Worm (Caenorhabditis elegans) whole organism, L1 larva: ENCODE data around the gene dyci-1.

Experiments used
- C04F5.9 ChIP-seq: sonication (generic microtip); optimal IDR thresholded peaks from 2 replicates; lab custom pipeline; 2016; ENCODE audit warnings: missing genetic modification characterization, missing compliant biosample characterization
- C16A3.4 ChIP-seq: fragments of 150-350 bp; optimal IDR thresholded peaks from 2 replicates; lab custom pipeline; 2014; ENCODE audit warnings: missing biosample characterization, missing genetic modification characterization
- F16B12.6 ChIP-seq: fragments of 150-350 bp; optimal IDR thresholded peaks from 2 replicates; lab custom pipeline; 2014; ENCODE audit warnings: missing biosample characterization, missing genetic modification characterization
- blmp-1 ChIP-seq: fragments of 150-350 bp; optimal IDR thresholded peaks from 2 replicates; lab custom pipeline; 2014; ENCODE audit warnings: missing biosample characterization, missing genetic modification characterization
- ceh-63 ChIP-seq: fragments of 200-800 bp; sonication (Bioruptor generic); optimal IDR thresholded peaks from 2 replicates; lab custom pipeline; 2018; ENCODE audit warnings: mild to moderate bottlenecking, missing genetic modification characterization, missing compliant biosample characterization
- ceh-8 ChIP-seq: fragments of 200-800 bp; sonication (Bioruptor generic); optimal IDR thresholded peaks from 2 replicates; lab custom pipeline; 2018; ENCODE audit warnings: mild to moderate bottlenecking, missing genetic modification characterization, moderate library complexity, missing compliant biosample characterization
- ceh-82 ChIP-seq, 3 experiments: fragments of 150-350 bp in 1 of 3; sonication (generic microtip) in 2 of 3; optimal IDR thresholded peaks; 2 replicates each; lab custom pipeline; 2014 to 2017; ENCODE audit warnings: missing biosample characterization in 3 of 3, missing genetic modification characterization in 3 of 3
- ceh-90 ChIP-seq: sonication (generic microtip); optimal IDR thresholded peaks from 2 replicates; lab custom pipeline; 2016; ENCODE audit warnings: missing genetic modification characterization, missing compliant biosample characterization
- dpl-1 ChIP-seq, 3 experiments: fragments of 150-350 bp in 2 of 3; sonication (generic microtip) in 1 of 3; optimal IDR thresholded peaks; 2 replicates each; lab custom pipeline; 2014 to 2017; ENCODE audit warnings: missing biosample characterization in 3 of 3, missing genetic modification characterization in 3 of 3, missing genetic modification reagents in 3 of 3
- dsc-1 ChIP-seq: sonication (generic microtip); optimal IDR thresholded peaks from 2 replicates; lab custom pipeline; 2016; ENCODE audit warnings: mild to moderate bottlenecking, missing genetic modification characterization, missing compliant biosample characterization
- efl-1 ChIP-seq, 4 experiments: fragments of 150-350 bp; optimal IDR thresholded peaks in 3 of 4; peaks in 1 of 4; 1 replicate in 1 of 4; 2 replicates in 3 of 4; lab custom pipeline; 2014; ENCODE audit warnings: missing biosample characterization in 2 of 4, missing genetic modification characterization in 2 of 4, missing genetic modification reagents in 2 of 4
- efl-3 ChIP-seq: fragments of 200-800 bp; sonication (Bioruptor generic); optimal IDR thresholded peaks from 2 replicates; lab custom pipeline; 2018; ENCODE audit warnings: mild to moderate bottlenecking, missing genetic modification characterization, missing compliant biosample characterization
- egl-13 ChIP-seq: sonication (generic microtip); optimal IDR thresholded peaks from 2 replicates; lab custom pipeline; 2016; ENCODE audit warnings: missing genotype, missing genetic modification reagents, missing genetic modification characterization, missing compliant biosample characterization
- elt-2 ChIP-seq: sonication (generic microtip); optimal IDR thresholded peaks from 2 replicates; lab custom pipeline; 2016; ENCODE audit warnings: missing genetic modification characterization, mild to moderate bottlenecking, inconsistent platforms, missing compliant biosample characterization, missing genetic modification reagents
- ets-5 ChIP-seq: fragments of 200-800 bp; sonication (Bioruptor generic); IDR thresholded peaks from 2 replicates; pipeline ENCODE4 v1.3.6; 2022; ENCODE audit warnings: missing genetic modification characterization, missing compliant biosample characterization
- fkh-8 ChIP-seq: sonication (generic microtip); optimal IDR thresholded peaks from 2 replicates; lab custom pipeline; 2016; ENCODE audit warnings: mild to moderate bottlenecking, missing genetic modification characterization, missing compliant biosample characterization
- fos-1 ChIP-seq: fragments of 150-350 bp; optimal IDR thresholded peaks from 2 replicates; lab custom pipeline; 2014; ENCODE audit warnings: missing biosample characterization, missing genetic modification characterization
- hlh-17 ChIP-seq: fragments of 200-800 bp; sonication (Bioruptor generic); optimal IDR thresholded peaks from 2 replicates; lab custom pipeline; 2018; ENCODE audit warnings: missing genetic modification characterization, mild to moderate bottlenecking, missing compliant biosample characterization, moderate library complexity, borderline replicate concordance
- hpl-2 ChIP-seq: fragments of 150-350 bp; optimal IDR thresholded peaks from 2 replicates; lab custom pipeline; 2014; ENCODE audit warnings: missing biosample characterization, missing genetic modification reagents, missing genetic modification characterization
- jun-1 ChIP-seq: fragments of 150-350 bp; optimal IDR thresholded peaks from 2 replicates; lab custom pipeline; 2014; ENCODE audit warnings: missing biosample characterization, missing genetic modification reagents, missing genetic modification characterization
- lin-14 ChIP-seq: fragments of 200-800 bp; sonication (Bioruptor generic); optimal IDR thresholded peaks from 2 replicates; lab custom pipeline; 2018; ENCODE audit warnings: mild to moderate bottlenecking, missing genetic modification characterization, moderate library complexity, missing compliant biosample characterization
- lin-35 ChIP-seq, 2 experiments: fragments of 150-350 bp; optimal IDR thresholded peaks; 2 replicates each; lab custom pipeline; 2014; ENCODE audit warnings: missing biosample characterization in 2 of 2, missing genetic modification characterization in 2 of 2, missing genetic modification reagents in 2 of 2
- lin-39 ChIP-seq: fragments of 150-350 bp; optimal IDR thresholded peaks from 2 replicates; lab custom pipeline; 2014; ENCODE audit warnings: missing biosample characterization, missing genetic modification reagents, missing genetic modification characterization
- lir-3 ChIP-seq: sonication (generic microtip); optimal IDR thresholded peaks from 2 replicates; lab custom pipeline; 2016; ENCODE audit warnings: mild to moderate bottlenecking, missing genetic modification characterization, moderate library complexity, missing compliant biosample characterization; ENCODE audit not compliant: poor library complexity
- lsy-2 ChIP-seq, 2 experiments: fragments of 150-350 bp; optimal IDR thresholded peaks; 2 replicates each; lab custom pipeline; 2014; ENCODE audit warnings: missing biosample characterization in 2 of 2, missing genetic modification characterization in 2 of 2
- mdl-1 ChIP-seq, 2 experiments: fragments of 150-350 bp; optimal IDR thresholded peaks; 2 replicates each; lab custom pipeline; 2014 to 2017; ENCODE audit warnings: missing biosample characterization in 2 of 2, missing genetic modification characterization in 2 of 2, inconsistent platforms in 1 of 2
- mef-2 ChIP-seq: fragments of 150-350 bp; optimal IDR thresholded peaks from 2 replicates; lab custom pipeline; 2014; ENCODE audit warnings: missing biosample characterization, missing genetic modification characterization
- mep-1 ChIP-seq: fragments of 150-350 bp; optimal IDR thresholded peaks from 2 replicates; lab custom pipeline; 2014; ENCODE audit warnings: missing biosample characterization, missing genetic modification characterization
- nhr-19 ChIP-seq: fragments of 200-800 bp; sonication (Bioruptor generic); conservative IDR thresholded peaks from 2 replicates; pipeline ENCODE4 v1.3.6; 2022; ENCODE audit warnings: missing genetic modification characterization, missing compliant biosample characterization
- nhr-20 ChIP-seq: sonication (generic microtip); optimal IDR thresholded peaks from 2 replicates; lab custom pipeline; 2016; ENCODE audit warnings: mild to moderate bottlenecking, missing genetic modification characterization, missing compliant biosample characterization
- nhr-47 ChIP-seq: sonication (generic microtip); optimal IDR thresholded peaks from 2 replicates; lab custom pipeline; 2016; ENCODE audit warnings: mild to moderate bottlenecking, missing genetic modification characterization, moderate library complexity, missing compliant biosample characterization
- nhr-71 ChIP-seq: sonication (generic microtip); optimal IDR thresholded peaks from 2 replicates; lab custom pipeline; 2016; ENCODE audit warnings: mild to moderate bottlenecking, missing genetic modification characterization, moderate library complexity, missing compliant biosample characterization
- nhr-77 ChIP-seq: fragments of 150-350 bp; optimal IDR thresholded peaks from 2 replicates; lab custom pipeline; 2014; ENCODE audit warnings: missing biosample characterization, missing genetic modification characterization
- nhr-84 ChIP-seq: sonication (generic microtip); optimal IDR thresholded peaks from 2 replicates; lab custom pipeline; 2017; ENCODE audit warnings: missing biosample characterization, missing genetic modification characterization
- pag-3 ChIP-seq: sonication (generic microtip); optimal IDR thresholded peaks from 2 replicates; lab custom pipeline; 2017; ENCODE audit warnings: missing genetic modification characterization, mild to moderate bottlenecking, missing compliant biosample characterization, antibody characterized with exemption, borderline replicate concordance; ENCODE audit not compliant: insufficient read depth
- pqm-1 ChIP-seq: sonication (generic microtip); optimal IDR thresholded peaks from 3 replicates; lab custom pipeline; 2017; ENCODE audit warnings: missing biosample characterization, missing genetic modification characterization
- skn-1 ChIP-seq: fragments of 150-350 bp; optimal IDR thresholded peaks from 2 replicates; lab custom pipeline; 2014; ENCODE audit warnings: missing biosample characterization, missing genetic modification characterization
- snu-23 ChIP-seq: sonication (generic microtip); optimal IDR thresholded peaks from 2 replicates; lab custom pipeline; 2016; ENCODE audit warnings: missing genetic modification characterization, missing compliant biosample characterization
- sox-4 ChIP-seq: sonication (generic microtip); optimal IDR thresholded peaks from 2 replicates; lab custom pipeline; 2016; ENCODE audit warnings: missing genetic modification characterization, missing compliant biosample characterization
- sup-37 ChIP-seq: fragments of 200-800 bp; sonication (Bioruptor generic); optimal IDR thresholded peaks from 2 replicates; lab custom pipeline; 2018; ENCODE audit warnings: mild to moderate bottlenecking, missing genetic modification characterization, missing compliant biosample characterization
- swsn-7 ChIP-seq: sonication (generic microtip); optimal IDR thresholded peaks from 2 replicates; lab custom pipeline; 2016; ENCODE audit warnings: missing genetic modification characterization, missing compliant biosample characterization
- tbx-2 ChIP-seq: sonication (generic microtip); optimal IDR thresholded peaks from 2 replicates; lab custom pipeline; 2016; ENCODE audit warnings: missing genetic modification characterization, missing compliant biosample characterization
- tlp-1 ChIP-seq: fragments of 150-350 bp; optimal IDR thresholded peaks from 2 replicates; lab custom pipeline; 2014; ENCODE audit warnings: missing biosample characterization, missing genetic modification characterization
- unc-86 ChIP-seq: sonication (generic microtip); optimal IDR thresholded peaks from 2 replicates; lab custom pipeline; 2016; ENCODE audit warnings: missing genetic modification characterization, missing compliant biosample characterization
- xbp-1 ChIP-seq: sonication (generic microtip); optimal IDR thresholded peaks from 2 replicates; lab custom pipeline; 2016; ENCODE audit warnings: missing genetic modification characterization, missing compliant biosample characterization
- zag-1 ChIP-seq: fragments of 150-350 bp; optimal IDR thresholded peaks from 2 replicates; lab custom pipeline; 2014; ENCODE audit warnings: missing biosample characterization, missing genetic modification characterization

dyci-1 gene

ce11 chrIV:6767240-6767639, 17.8 kb downstream of the dyci-1 start:
- TF ChIP-seq lin-14 (peak; percentile 87), C16A3.4 (peak; percentile 21), mef-2 (tag; lab: Kevin White, UChicago) (no peak), blmp-1 (tag; lab: Kevin White, UChicago) (peak; percentile 64), ets-5 (GFP tag; lab: Robert Waterston, UW) (0 out of 2 replicates have a peak, but pooled peaks have one; percentile 70), mdl-1 (tag; optimal IDR thresholded peaks at IDR 0.05; lab: Kevin White, UChicago) (peak in 1 of 2 experiments; percentile 39), swsn-7 (peak; percentile 57), xbp-1 (tag; lab: Kevin White, UChicago) (peak; percentile 16), snu-23 (GFP tag; lab: Kevin White, UChicago) (peak; percentile 61), efl-1 (optimal IDR thresholded peaks at IDR 0.05; lab: Kevin White, UChicago) (peak; percentile 52 to 58), efl-1 (GFP tag; optimal IDR thresholded peaks at IDR 0.05 in 1 of 2; lab: Kevin White, UChicago) (peak in 1 of 2 experiments; percentile 30), elt-2 (tag; lab: Kevin White, UChicago) (peak; percentile 28), dsc-1 (tag; lab: Kevin White, UChicago) (peak; percentile 16), fkh-8 (peak; percentile 71), nhr-71 (tag; lab: Kevin White, UChicago) (peak; percentile 75), nhr-20 (peak; percentile 19), lsy-2 (tag; optimal IDR thresholded peaks at IDR 0.05; lab: Kevin White, UChicago) (peak; percentile 59 to 74), tlp-1 (tag; lab: Kevin White, UChicago) (no peak), tbx-2 (tag; lab: Kevin White, UChicago) (peak; percentile 58), dpl-1 (GFP tag; optimal IDR thresholded peaks at IDR 0.05; lab: Kevin White, UChicago) (peak in 1 of 3 experiments; percentile 17), nhr-47 (tag; lab: Kevin White, UChicago) (peak; percentile 42), lin-35 (GFP tag; optimal IDR thresholded peaks at IDR 0.05; lab: Kevin White, UChicago) (peak; percentile 42 to 46), jun-1 (peak; percentile 33), C04F5.9 (tag; lab: Kevin White, UChicago) (no peak), ceh-82 (tag; optimal IDR thresholded peaks at IDR 0.05; lab: Kevin White, UChicago) (peak; percentile 18 to 75 (median 41)), ceh-90 (no peak), fos-1 (peak; percentile 25), lir-3 (tag; lab: Kevin White, UChicago) (peak; percentile 32), pag-3 (tag; lab: Kevin White, UChicago) (no peak), unc-86 (tag; lab: Kevin White, UChicago) (peak; percentile 52), egl-13 (tag; lab: Kevin White, UChicago) (peak; percentile 50), efl-3 (GFP tag; lab: Kevin White, UChicago) (no peak), skn-1 (tag; lab: Kevin White, UChicago) (peak; percentile 39), nhr-77 (tag; lab: Kevin White, UChicago) (peak; percentile 12), ceh-8 (no peak), mep-1 (tag; lab: Kevin White, UChicago) (peak; percentile 54)

ce11 chrIV:6762416-6762815, 22.7 kb downstream of the dyci-1 start, which contains the start of gene spd-3:
TSS of gene spd-3 (plus strand) at chrIV:6762716.
- no peak for TF ChIP-seq C16A3.4
- no peak for TF ChIP-seq fos-1
- TF ChIP-seq lin-39 (tag; lab: Kevin White, UChicago): no peak
- TF ChIP-seq sup-37 (GFP tag; lab: Kevin White, UChicago): no peak
- TF ChIP-seq nhr-20: no peak
- TF ChIP-seq ceh-63 (GFP tag; lab: Kevin White, UChicago): no peak
- no peak for TF ChIP-seq hlh-17
- TF ChIP-seq nhr-77 (tag; lab: Kevin White, UChicago): no peak
- no peak for TF ChIP-seq hpl-2 (GFP tag; lab: Kevin White, UChicago)
- TF ChIP-seq sox-4: no peak
- TF ChIP-seq zag-1 (tag; lab: Kevin White, UChicago): no peak
- no peak for TF ChIP-seq efl-3 (GFP tag; lab: Kevin White, UChicago)
- no peak for TF ChIP-seq F16B12.6 (tag; lab: Kevin White, UChicago)
- no peak for TF ChIP-seq nhr-84 (tag; lab: Kevin White, UChicago)
- no peak for TF ChIP-seq nhr-19 (GFP tag; lab: Robert Waterston, UW)
- no peak for TF ChIP-seq pqm-1 (tag; lab: Kevin White, UChicago)
- TF ChIP-seq C04F5.9 (tag; lab: Kevin White, UChicago): no peak
- no peak for TF ChIP-seq elt-2 (tag; lab: Kevin White, UChicago)
- no peak for TF ChIP-seq ceh-82 (tag; optimal IDR thresholded peaks at IDR 0.05; lab: Kevin White, UChicago)
